Fruit fly (Drosophila melanogaster): ENCODE data around the gene vret.

vret gene

DNA sequence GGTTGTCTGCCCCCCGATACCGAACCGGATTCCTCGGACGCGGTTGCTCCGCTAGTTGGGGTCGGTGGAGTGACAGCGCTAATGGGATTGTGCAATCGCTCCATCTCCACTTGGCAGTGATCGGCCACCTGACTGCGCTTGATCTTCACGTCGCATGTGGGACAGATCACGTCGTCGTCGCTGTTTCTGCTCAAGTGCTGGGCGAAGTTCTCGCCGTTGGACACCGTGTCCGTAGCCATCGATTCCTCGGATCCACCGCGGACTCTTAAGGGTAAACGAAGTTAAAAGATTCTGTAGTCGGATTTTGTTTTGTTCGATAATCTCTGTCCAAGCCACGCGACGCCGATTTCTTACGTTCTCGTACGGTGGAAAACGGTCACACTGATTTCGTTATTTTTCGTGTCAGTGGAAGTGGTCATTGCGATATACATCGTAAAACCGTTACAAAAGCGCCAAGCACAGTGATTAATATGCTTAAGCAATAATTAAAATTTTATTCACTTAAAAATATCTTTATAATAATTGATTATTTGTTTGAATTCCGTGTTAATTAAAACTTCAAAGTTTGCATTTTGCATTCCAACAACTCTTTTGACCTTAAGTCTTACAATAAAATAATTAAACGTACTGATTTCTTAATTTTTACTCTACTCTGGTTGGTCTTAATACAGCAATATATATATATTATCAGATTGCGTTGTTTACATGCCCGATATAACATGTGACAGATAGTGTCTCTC is 19.2 kb downstream of the vret start, which contains the start of gene RNF220 (continued):
- TF ChIP-seq CG12236 (GFP tag; optimal IDR thresholded peaks at IDR 0.05): no peak

DNA sequence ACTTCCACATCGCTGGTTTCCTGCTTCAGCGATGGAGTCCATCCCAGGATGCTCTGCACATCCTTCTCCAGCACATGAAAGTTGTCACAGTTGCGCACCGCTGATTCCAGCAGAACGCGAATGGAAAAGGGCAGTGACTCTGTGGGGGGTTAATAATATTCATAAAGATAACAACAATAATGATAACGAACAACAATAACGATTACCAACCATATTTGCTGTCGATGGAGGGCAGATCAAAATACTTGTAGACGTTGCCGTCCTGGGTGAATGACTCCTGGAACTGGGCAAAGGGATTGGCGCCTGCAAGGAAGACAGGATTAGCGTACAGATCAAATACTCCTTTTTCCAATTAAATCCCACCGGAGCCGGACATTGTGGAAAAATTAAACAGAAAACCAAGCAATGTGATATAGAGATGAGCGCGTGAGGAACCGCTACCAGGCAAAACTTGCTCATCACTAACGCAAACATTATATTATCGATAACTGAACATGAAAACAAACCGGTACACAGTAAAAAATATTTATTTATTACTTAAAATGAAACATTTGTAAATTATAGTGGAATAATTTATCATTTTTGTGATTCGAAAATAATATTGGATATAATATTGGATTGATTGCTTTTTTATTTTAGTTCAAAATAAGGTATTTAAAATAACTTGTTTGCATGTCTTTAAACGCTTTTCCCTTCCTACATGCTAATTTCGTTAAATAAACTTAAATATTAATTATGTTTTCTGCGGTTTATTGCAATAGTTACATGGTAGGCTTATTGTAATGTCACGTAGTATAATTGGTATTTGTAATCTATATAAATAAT is 21.0 kb downstream of the vret start, which contains the start of gene Irp-1A:
Gene Irp-1A (minus strand): TSS at position 439 of the 825 bp plus-strand sequence.
- 0 out of 2 replicates have a peak, but pooled peaks have one; percentile 23 for TF ChIP-seq bowl (GFP tag; IDR thresholded peaks at IDR 0.05)
- peak; percentile 87 for TF ChIP-seq CG2678 (tag; optimal IDR thresholded peaks at IDR 0.05)
- peak; percentile 2; the same call in 1 of the 2 replicates for TF ChIP-seq Ravus (GFP tag; IDR thresholded peaks at IDR 0.05)
- peak; percentile 23 for TF ChIP-seq CG9609 (GFP tag; optimal IDR thresholded peaks at IDR 0.05)
- TF ChIP-seq Hsf (GFP tag; optimal IDR thresholded peaks at IDR 0.05): peak; percentile 49
- TF ChIP-seq CG17385 (GFP tag; optimal IDR thresholded peaks at IDR 0.05): peak; percentile 73
- TF ChIP-seq pum (GFP tag; optimal IDR thresholded peaks at IDR 0.05): peak; percentile 7
- TF ChIP-seq slp2 (GFP tag; optimal IDR thresholded peaks at IDR 0.05): no peak
- TF ChIP-seq HLH4C (GFP tag; IDR thresholded peaks at IDR 0.05; ENCODE audit: partially characterized antibody): peak; percentile 77
- peak; percentile 42 for TF ChIP-seq CG10543 (GFP tag; optimal IDR thresholded peaks at IDR 0.05)
- peak; percentile 54; the same call in 1 of the 3 replicates for TF ChIP-seq hb (GFP tag; IDR thresholded peaks at IDR 0.05; ENCODE audit: partially characterized antibody)
- TF ChIP-seq maf-S (GFP tag; optimal IDR thresholded peaks at IDR 0.05): no peak
- no peak for TF ChIP-seq Hey (tag; optimal IDR thresholded peaks at IDR 0.05)
- peak; percentile 43; the same call in 1 of the 3 replicates for TF ChIP-seq B-H1 (GFP tag; IDR thresholded peaks at IDR 0.05)
- no peak for TF ChIP-seq prd (optimal IDR thresholded peaks at IDR 0.05)
- TF ChIP-seq prd (GFP tag; IDR thresholded peaks at IDR 0.05): peak; percentile 71
- no peak for TF ChIP-seq CG7987 (GFP tag; optimal IDR thresholded peaks at IDR 0.05)
- TF ChIP-seq otp (GFP tag; IDR thresholded peaks at IDR 0.05): no peak
- 0 out of 3 replicates have a peak, but pooled peaks have one; percentile 39 for TF ChIP-seq croc (GFP tag; conservative IDR thresholded peaks at IDR 0.05)
- TF ChIP-seq Jarid2 (GFP tag; optimal IDR thresholded peaks at IDR 0.05): no peak
- TF ChIP-seq danr (GFP tag; IDR thresholded peaks at IDR 0.05): no peak
- TF ChIP-seq mirr (GFP tag; optimal IDR thresholded peaks at IDR 0.05): peak; percentile 43
- peak; percentile 54 for TF ChIP-seq slou (GFP tag; optimal IDR thresholded peaks at IDR 0.05)
- peak in 1 of 3 experiments; percentile 71 for TF ChIP-seq lola (GFP tag; optimal IDR thresholded peaks at IDR 0.05)
- peak; percentile 79 for TF ChIP-seq gsb-n (tag; optimal IDR thresholded peaks at IDR 0.05)
- TF ChIP-seq CG33213 (GFP tag; optimal IDR thresholded peaks at IDR 0.05): peak; percentile 13
- TF ChIP-seq zen (tag; optimal IDR thresholded peaks at IDR 0.05): peak; percentile 57
- TF ChIP-seq chn (GFP tag; optimal IDR thresholded peaks at IDR 0.05): peak; percentile 14
- no peak for TF ChIP-seq CG15479 (GFP tag; optimal IDR thresholded peaks at IDR 0.05)
- peak; percentile 60 for TF ChIP-seq az2 (GFP tag; optimal IDR thresholded peaks at IDR 0.05)
- TF ChIP-seq Lim3 (GFP tag; IDR thresholded peaks at IDR 0.05): no peak
- TF ChIP-seq ERR (GFP tag; optimal IDR thresholded peaks at IDR 0.05): no peak
- TF ChIP-seq CG33557 (GFP tag; optimal IDR thresholded peaks at IDR 0.05): peak; percentile 66
- TF ChIP-seq ewg (GFP tag; optimal IDR thresholded peaks at IDR 0.05): peak; percentile 19
- peak; percentile 61 for TF ChIP-seq CG3995 (GFP tag; optimal IDR thresholded peaks at IDR 0.05)
- peak; percentile 58 for TF ChIP-seq gro (GFP tag; optimal IDR thresholded peaks at IDR 0.05)
- peak; percentile 42; the same call in 1 of the 2 replicates for TF ChIP-seq CG9215 (GFP tag; IDR thresholded peaks at IDR 0.05)
- no peak for TF ChIP-seq usp (GFP tag; optimal IDR thresholded peaks at IDR 0.05)
- TF ChIP-seq CG4282 (GFP tag; optimal IDR thresholded peaks at IDR 0.05): no peak
- TF ChIP-seq nau (GFP tag; optimal IDR thresholded peaks at IDR 0.05): peak; percentile 11
- no peak for TF ChIP-seq CG11560 (tag; IDR thresholded peaks at IDR 0.05)
- peak; percentile 47; the same call in 1 of the 2 replicates for TF ChIP-seq esg (GFP tag; conservative IDR thresholded peaks at IDR 0.05)
- peak; percentile 16 for TF ChIP-seq CG18011 (GFP tag; optimal IDR thresholded peaks at IDR 0.05)
- TF ChIP-seq tx (GFP tag; optimal IDR thresholded peaks at IDR 0.05): no peak

Measured in whole organism, embryonic.